Fruit fly (Drosophila melanogaster) Kc167 (cell line): ENCODE data around the gene CG31076.

Experiments used
- Myc ChIP-seq: fragments of >200 bp; optimal IDR thresholded peaks from 2 replicates; lab custom pipeline; 2017; ENCODE audit warnings: missing external identifiers
- Sin3A ChIP-seq: fragments of >200 bp; optimal IDR thresholded peaks from 2 replicates; lab custom pipeline; 2018; ENCODE audit warnings: missing external identifiers
- h ChIP-seq: fragments of >200 bp; optimal IDR thresholded peaks from 3 replicates; lab custom pipeline; 2018; ENCODE audit warnings: missing external identifiers
- insv ChIP-seq: fragments of >200 bp; optimal IDR thresholded peaks from 3 replicates; lab custom pipeline; 2018; ENCODE audit warnings: missing external identifiers
- psq ChIP-seq: fragments of >200 bp; optimal IDR thresholded peaks from 2 replicates; lab custom pipeline; 2017; ENCODE audit warnings: missing external identifiers
- ttk ChIP-seq: sonication (Bioruptor generic); optimal IDR thresholded peaks from 2 replicates; lab custom pipeline; 2017; ENCODE audit warnings: missing external identifiers

DNA sequence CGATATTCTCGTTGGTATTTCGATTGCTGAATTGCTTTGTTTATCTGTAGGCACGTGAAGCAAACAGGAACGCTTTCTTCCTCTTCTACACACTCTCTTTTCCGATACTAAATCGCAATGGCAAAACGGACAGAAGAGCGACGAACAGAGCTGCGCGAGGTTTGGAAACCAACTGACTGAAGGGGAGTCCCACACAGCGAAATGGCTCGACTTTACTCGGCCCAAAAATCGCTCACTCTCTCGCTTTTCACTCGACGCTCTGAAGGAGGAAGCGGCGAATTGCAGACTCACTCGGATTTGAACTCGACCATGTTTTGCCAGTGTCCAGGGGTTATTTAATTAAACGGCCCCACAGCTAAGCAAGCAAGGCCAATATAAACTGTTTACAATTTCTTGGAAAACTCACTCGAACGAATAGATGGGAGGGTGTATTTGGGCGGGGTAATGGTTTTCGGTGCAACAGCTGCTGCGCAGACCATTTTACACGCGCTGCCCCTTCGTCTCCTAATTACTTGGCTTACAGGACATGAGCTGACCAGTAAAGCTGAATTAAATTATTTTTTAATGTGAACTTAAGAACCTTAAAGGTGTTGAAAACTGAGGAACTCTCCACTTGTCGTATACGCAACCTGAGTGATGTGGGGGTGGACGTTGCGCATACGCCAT lies 31.2 kb downstream of the CG31076 start, which contains the start of gene CG6330:
- TF ChIP-seq psq (lab: Kevin White, UChicago) (no peak), Myc (lab: Kevin White, UChicago) (no peak), h (lab: Kevin White, UChicago) (no peak), Sin3A (lab: Kevin White, UChicago) (no peak), ttk (lab: Kevin White, UChicago) (no peak), insv (lab: Kevin White, UChicago) (no peak)
